Fruit fly (Drosophila melanogaster) whole organism, prepupa: Measurements from ENCODE around the gene Pax.
A peak's percentile ranks its signal among the peaks of the same experiment; 100 is the strongest.

ENCODE experiments used
- CG10669 ChIP-seq: fragments of 200-800 bp; sonication (Bioruptor generic); optimal IDR thresholded peaks from 3 replicates; lab custom pipeline; 2018; ENCODE audit warnings: missing biosample characterization, mild to moderate bottlenecking, missing genetic modification characterization, moderate library complexity
- CG1621 ChIP-seq: fragments of 200-800 bp; sonication (Bioruptor generic); optimal IDR thresholded peaks from 3 replicates; lab custom pipeline; 2018; ENCODE audit warnings: missing biosample characterization, mild to moderate bottlenecking, missing genetic modification characterization
- CG16779 ChIP-seq: fragments of 200-800 bp; sonication (Bioruptor generic); optimal IDR thresholded peaks from 3 replicates; lab custom pipeline; 2017; ENCODE audit warnings: missing biosample characterization, mild to moderate bottlenecking, missing genetic modification characterization
- CG8319 ChIP-seq: fragments of 200-800 bp; sonication (Bioruptor generic); optimal IDR thresholded peaks from 3 replicates; lab custom pipeline; 2016; ENCODE audit warnings: missing biosample characterization, missing genetic modification characterization
- CG8632 ChIP-seq: fragments of 200-800 bp; sonication (Bioruptor generic); optimal IDR thresholded peaks from 3 replicates; lab custom pipeline; 2016; ENCODE audit warnings: missing biosample characterization, missing genetic modification characterization
- achi ChIP-seq: fragments of 200-800 bp; sonication (Bioruptor generic); optimal IDR thresholded peaks from 3 replicates; lab custom pipeline; 2016; ENCODE audit warnings: missing biosample characterization, missing genetic modification characterization
- acj6 ChIP-seq: fragments of 200-800 bp; sonication (Bioruptor generic); optimal IDR thresholded peaks from 3 replicates; lab custom pipeline; 2016; ENCODE audit warnings: missing biosample characterization, missing genetic modification characterization
- dsx ChIP-seq: fragments of 200-800 bp; optimal IDR thresholded peaks from 3 replicates; lab custom pipeline; 2019; ENCODE audit warnings: missing biosample characterization, mild to moderate bottlenecking, missing genetic modification characterization, moderate library complexity; ENCODE audit not compliant: poor library complexity, severe bottlenecking
- esn ChIP-seq: fragments of 200-800 bp; sonication (Bioruptor generic); optimal IDR thresholded peaks from 2 replicates; lab custom pipeline; 2016; ENCODE audit warnings: missing biosample characterization, mild to moderate bottlenecking, missing genetic modification characterization, moderate library complexity
- fkh ChIP-seq: fragments of 200-800 bp; sonication (Bioruptor generic); optimal IDR thresholded peaks from 3 replicates; lab custom pipeline; 2017; ENCODE audit warnings: missing biosample characterization, mild to moderate bottlenecking, missing genetic modification characterization, moderate library complexity
- lz ChIP-seq: fragments of 200-800 bp; sonication (Bioruptor generic); optimal IDR thresholded peaks from 3 replicates; lab custom pipeline; 2016; ENCODE audit warnings: missing biosample characterization, missing genetic modification characterization

DNA sequence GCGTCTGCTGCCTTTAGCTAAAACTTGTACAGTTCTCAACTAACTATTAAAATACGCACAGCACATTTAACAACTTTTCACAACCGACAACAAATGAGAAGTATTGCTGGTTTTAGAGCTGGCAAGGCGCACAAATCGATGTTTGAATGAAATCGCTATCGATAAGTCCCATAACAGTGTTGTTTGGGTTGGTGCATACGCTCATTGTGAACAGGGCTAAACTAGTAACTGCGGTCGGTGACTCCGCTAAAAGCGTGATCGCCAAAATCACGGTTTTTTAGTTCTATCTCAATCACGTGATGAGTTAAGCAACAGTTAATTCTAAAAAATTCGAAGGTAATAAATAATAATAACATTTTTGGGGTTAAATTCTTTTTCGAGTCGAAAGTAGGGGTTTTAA, 27.0 kb upstream of the Pax start, which contains the start of gene Top2:
- TF ChIP-seq CG8319 (GFP tag; lab: Kevin White, UChicago) (no peak), dsx (no peak), achi (GFP tag; lab: Kevin White, UChicago) (no peak), CG16779 (tag; lab: Kevin White, UChicago) (no peak), CG8632 (GFP tag; lab: Kevin White, UChicago) (no peak), acj6 (no peak), esn (peak; percentile 1), fkh (no peak), CG10669 (GFP tag; lab: Kevin White, UChicago) (no peak), CG1621 (tag; lab: Kevin White, UChicago) (no peak), lz (GFP tag; lab: Kevin White, UChicago) (peak; percentile 33)
